Fruit fly (Drosophila melanogaster): Measurements from ENCODE around the gene CG34432.

Gene CG34432

dm6 chr3R:30697038-30697437 lies 48.1 kb downstream of the CG34432 start, which contains the start of gene Pka-C2:
Pka-C2 (minus strand) TSS chr3R:30697138.
- TF ChIP-seq CG8159 (tag; optimal IDR thresholded peaks at IDR 0.05) = no peak
- no peak for TF ChIP-seq gl (tag; optimal IDR thresholded peaks at IDR 0.05)
- TF ChIP-seq CG8301 (tag; optimal IDR thresholded peaks at IDR 0.05) = no peak

- TF ChIP-seq CG4496 (GFP tag; IDR thresholded peaks at IDR 0.05) (no peak), CG13204 (GFP tag; optimal IDR thresholded peaks at IDR 0.05) (no peak), CG9948 (tag; optimal IDR thresholded peaks at IDR 0.05) (no peak), D1 (tag; optimal IDR thresholded peaks at IDR 0.05) (no peak), Pif1B (GFP tag; optimal IDR thresholded peaks at IDR 0.05) (no peak), gl (tag; optimal IDR thresholded peaks at IDR 0.05) (no peak), CG10348 (GFP tag; IDR thresholded peaks at IDR 0.05) (no peak), CG15710 (tag; optimal IDR thresholded peaks at IDR 0.05) (no peak)
These were observed 50.2 kb downstream of the CG34432 start for dm6 chr3R:30699165-30699564.

Measured in whole organism, pupa.